Worm (Caenorhabditis elegans) whole organism, dauer: Measurements from ENCODE around the gene Y54E2A.7.

Source experiments
- unc-62 ChIP-seq: sonication (generic microtip); optimal IDR thresholded peaks from 2 replicates; lab custom pipeline; 2017; ENCODE audit warnings: missing biosample characterization, missing genetic modification reagents, missing genetic modification characterization

Y54E2A.7 gene

DNA sequence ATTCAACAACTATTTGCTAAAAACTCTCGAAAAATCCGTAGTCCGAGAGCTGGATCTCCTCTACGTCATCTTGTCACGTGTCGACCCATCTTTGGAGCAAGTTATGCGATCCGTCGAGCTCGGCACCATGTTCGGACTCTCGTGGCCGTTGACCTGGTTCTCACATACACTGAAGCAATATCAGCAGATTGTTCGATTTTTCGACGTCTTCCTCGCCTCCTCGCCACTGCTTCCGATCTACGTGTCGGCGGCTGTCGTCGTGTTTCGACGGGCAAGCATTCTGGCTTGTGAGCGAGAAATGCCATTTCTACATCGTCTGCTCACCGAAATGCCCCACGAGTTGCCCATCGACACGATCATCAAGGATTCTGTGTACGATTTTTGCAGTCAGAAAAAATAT, 26.6 kb upstream of the Y54E2A.7 start:
- no peak for TF ChIP-seq unc-62 (GFP tag; lab: Kevin White, UChicago)

- no peak for TF ChIP-seq unc-62 (GFP tag; lab: Kevin White, UChicago)
Measured at ce11 chrII:14798047-14798522, 25.3 kb upstream of the Y54E2A.7 start, which contains the start of gene tbc-20. TSS of gene tbc-20 (plus strand) at chrII:14798472.

- TF ChIP-seq unc-62 (GFP tag; lab: Kevin White, UChicago): no peak
Measured at ce11 chrII:14794935-14795454, 22.2 kb upstream of the Y54E2A.7 start, which contains the start of gene eif-3.B. TSS of gene eif-3.B (plus strand) at chrII:14795404.

DNA sequence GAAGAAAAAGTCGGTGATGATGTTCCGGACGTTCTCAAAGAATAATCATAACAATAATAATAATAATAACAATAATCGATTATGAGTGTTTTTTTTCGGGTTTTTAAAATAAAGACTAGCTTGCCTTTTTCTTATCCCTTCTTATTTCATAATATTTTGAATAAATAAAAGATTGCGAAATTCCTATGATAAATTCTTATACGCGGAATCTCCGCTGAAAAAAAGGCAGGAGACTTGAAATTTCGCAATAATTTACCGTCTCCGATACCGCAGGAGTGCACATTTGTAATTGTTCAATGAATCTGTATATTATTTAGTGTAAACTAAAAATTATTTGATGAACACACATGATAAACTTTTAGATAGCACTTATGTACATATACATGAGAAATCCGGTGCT, 19.7 kb upstream of the Y54E2A.7 start:
- TF ChIP-seq unc-62 (GFP tag; lab: Kevin White, UChicago): no peak

- TF ChIP-seq unc-62 (GFP tag; lab: Kevin White, UChicago): no peak
Measured at ce11 chrII:14790751-14791150, 17.9 kb upstream of the Y54E2A.7 start, which contains the start of gene Y54E2A.10. TSS of gene Y54E2A.10 (plus strand) at chrII:14791051.

DNA sequence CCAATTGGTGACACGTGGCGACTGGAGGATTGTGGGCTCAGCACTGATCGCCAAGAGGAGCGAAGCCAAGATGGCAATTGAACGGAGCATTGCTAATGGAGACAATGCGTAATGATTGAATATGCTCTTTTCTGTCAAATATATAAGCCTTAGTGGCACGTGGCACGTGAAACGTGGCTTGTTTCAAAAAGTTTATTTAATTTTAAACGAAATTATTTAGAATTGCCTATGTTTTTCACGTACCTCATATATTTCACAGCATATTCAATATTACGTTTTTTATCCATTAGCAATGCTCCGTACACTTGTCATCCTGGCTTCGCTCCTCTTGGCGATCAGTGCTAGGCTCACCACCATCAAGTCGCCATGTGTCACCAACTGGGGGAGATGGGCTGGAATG, 13.1 kb upstream of the Y54E2A.7 start, which contains the start of gene Y54E2A.9:
Y54E2A.9 (minus strand) TSS at position 101 of the 400 bp plus-strand sequence.
- TF ChIP-seq unc-62 (GFP tag; lab: Kevin White, UChicago): no peak

DNA sequence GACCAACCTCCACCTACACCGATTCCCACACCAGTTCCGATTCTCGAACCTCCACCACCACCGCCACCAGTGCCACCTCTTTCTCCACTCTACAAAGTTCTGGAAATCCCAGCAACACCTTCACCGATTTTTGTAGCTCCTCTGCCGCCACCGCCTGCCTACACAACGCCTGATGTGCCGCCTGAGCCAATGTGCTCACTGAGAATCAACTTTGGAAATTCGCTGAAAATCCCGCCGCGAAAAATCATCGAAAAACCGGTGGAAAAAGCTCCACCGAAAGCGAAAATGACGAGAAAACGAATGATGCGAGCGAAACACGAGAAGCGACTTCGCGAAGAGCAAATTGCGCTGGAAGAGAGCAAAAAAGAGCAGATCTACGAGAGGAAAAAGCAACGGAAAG, 7.0 kb upstream of the Y54E2A.7 start:
- TF ChIP-seq unc-62 (GFP tag; lab: Kevin White, UChicago): no peak

DNA sequence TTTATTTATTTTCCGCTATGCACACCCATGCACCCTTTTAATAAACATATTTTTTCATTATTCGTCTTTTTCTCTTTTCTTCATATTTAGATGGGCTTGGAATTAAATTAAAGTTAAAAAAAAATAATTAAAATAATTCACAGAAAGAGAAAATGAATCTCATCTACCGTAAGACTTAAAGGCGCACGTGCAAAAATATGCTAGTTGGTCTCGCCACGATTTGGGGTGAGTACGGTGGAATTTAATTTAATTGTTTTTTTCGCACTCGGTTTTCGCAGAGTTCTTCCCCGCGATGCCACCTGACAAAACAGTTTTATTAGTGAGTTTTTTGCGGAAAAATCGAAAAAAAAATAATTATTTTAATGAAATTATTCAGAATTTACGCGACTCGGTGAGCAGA, 5.3 kb upstream of the Y54E2A.7 start, which contains the start of gene Y54E2A.8:
Y54E2A.8 (plus strand) TSS at position 254 of the 400 bp plus-strand sequence.
- no peak for TF ChIP-seq unc-62 (GFP tag; lab: Kevin White, UChicago)

ce11 chrII:14772113-14772512, 693 bp downstream of the Y54E2A.7 start:
- no peak for TF ChIP-seq unc-62 (GFP tag; lab: Kevin White, UChicago)

DNA sequence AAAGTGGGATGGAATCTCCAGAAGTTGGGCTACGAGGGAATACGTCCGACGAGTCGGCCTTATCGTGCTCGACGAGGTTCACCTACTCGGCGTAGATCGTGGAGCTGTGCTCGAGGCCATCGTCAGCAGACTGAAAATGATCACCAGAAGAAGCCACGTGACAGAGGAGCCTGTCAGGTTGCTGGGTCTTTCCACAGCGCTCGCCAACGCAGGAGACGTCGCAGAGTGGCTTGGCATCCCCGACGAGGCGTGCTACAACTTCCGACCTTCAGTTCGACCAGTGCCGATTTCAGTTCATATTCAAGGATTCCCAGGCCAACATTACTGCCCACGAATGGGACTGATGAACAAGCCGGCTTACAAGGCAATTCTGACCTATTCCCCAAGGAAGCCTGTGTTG, 1.7 kb downstream of the Y54E2A.7 start:
- no peak for TF ChIP-seq unc-62 (GFP tag; lab: Kevin White, UChicago)

ce11 chrII:14768804-14769203, 4.0 kb downstream of the Y54E2A.7 start:
- no peak for TF ChIP-seq unc-62 (GFP tag; lab: Kevin White, UChicago)

DNA sequence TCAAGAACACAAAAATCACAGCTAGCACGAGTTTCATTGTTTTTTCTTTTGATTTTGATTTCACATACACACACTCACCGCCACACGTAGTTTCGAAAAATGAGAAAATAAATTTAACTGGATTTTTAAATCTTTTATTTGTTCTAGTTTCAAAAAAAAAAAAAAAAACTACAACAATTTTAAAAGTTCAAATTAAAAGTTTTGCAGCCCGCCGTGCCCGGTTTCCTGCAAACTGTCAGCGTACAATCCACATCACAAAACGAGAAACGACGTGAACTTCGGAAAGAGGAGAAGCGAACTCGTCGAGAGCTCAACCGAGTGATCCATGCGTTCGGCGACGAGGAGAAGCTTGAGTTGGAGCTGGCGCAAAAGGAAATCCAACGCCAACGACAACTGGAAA, 15.1 kb downstream of the Y54E2A.7 start, which contains the start of gene Y54E2A.5:
Y54E2A.5 (minus strand) TSS at position 101 of the 400 bp plus-strand sequence.
- no peak for TF ChIP-seq unc-62 (GFP tag; lab: Kevin White, UChicago)

ce11 chrII:14753858-14754750, 18.7 kb downstream of the Y54E2A.7 start, which contains the start of the genes tac-1 and Y54E2A.4:
TSS of gene tac-1 (minus strand) at chrII:14753877.
TSS of gene Y54E2A.4 (plus strand) at chrII:14754622.
- no peak for TF ChIP-seq unc-62 (GFP tag; lab: Kevin White, UChicago)

DNA sequence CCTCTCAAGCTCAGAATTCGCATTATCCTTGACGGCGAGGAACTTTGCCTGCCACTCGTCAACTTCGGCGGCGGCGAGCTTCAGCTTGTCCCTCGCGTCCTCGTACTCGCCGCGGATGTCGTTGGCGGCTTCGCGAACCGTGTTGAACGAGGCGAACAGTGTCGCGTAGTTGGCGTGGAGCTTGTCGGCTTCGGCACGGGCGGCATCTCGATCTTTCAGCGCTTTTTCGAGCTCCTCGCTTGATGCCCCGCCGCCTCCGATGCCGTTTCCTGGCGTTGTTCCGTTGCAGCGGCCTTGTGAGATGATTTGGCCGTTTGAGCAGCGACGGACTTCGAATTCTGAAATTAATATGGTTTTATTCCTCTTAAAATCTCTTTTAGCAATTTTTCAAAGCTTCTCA, 19.6 kb downstream of the Y54E2A.7 start:
- no peak for TF ChIP-seq unc-62 (GFP tag; lab: Kevin White, UChicago)

DNA sequence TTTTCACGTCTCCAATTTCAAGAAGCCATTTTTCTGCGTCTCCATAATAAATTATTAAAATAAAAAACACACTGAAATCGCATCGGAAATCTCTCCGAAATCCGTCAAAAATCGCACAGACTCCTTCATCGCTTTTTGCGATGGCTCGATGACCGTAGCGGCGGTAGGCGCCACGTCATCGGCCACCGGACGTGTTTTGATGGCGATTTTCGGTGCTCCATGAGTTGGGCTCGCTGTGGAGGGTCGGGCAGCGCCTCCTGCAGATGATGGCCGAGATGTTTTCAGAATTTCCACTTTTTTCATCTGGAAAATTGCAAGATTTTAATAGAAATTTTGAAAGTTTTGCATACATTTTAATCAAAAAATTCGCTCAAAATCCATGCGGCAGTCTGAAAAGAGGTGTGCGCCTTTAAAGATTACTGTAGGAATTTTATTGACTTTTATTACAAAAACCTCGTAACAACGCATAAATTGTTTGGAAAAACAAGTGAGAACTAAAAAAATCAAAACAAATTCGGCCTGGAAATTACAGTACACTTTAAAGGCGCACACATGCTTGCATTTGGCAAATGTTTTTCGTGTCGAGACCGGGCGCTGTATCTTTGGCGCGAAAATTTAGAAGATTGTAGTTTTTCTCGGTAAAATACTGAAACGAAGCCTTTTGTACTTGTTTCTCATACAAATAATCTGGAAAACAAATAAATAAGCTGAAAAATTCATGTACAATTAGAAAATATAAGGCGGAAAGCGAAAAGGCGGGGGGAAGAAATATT, 20.4 kb downstream of the Y54E2A.7 start, which contains the start of gene smg-9:
smg-9 (minus strand) TSS at position 663 of the 773 bp plus-strand sequence.
- TF ChIP-seq unc-62 (GFP tag; lab: Kevin White, UChicago): no peak
